Fruit fly (Drosophila melanogaster) whole organism, adult: Measurements from ENCODE around the gene comm3.

Experiments used
- CG11617 ChIP-seq: fragments of 200-800 bp; sonication (Bioruptor generic); optimal IDR thresholded peaks from 2 replicates; lab custom pipeline; 2017; ENCODE audit warnings: mild to moderate bottlenecking, missing biosample characterization, missing genetic modification reagents, missing genetic modification characterization
- CG1620 ChIP-seq: fragments of 200-800 bp; sonication (Bioruptor generic); optimal IDR thresholded peaks from 2 replicates; lab custom pipeline; 2016; ENCODE audit warnings: missing biosample characterization, missing genetic modification characterization
- CG33017 ChIP-seq: fragments of 200-800 bp; sonication (Bioruptor generic); optimal IDR thresholded peaks from 2 replicates; lab custom pipeline; 2018; ENCODE audit warnings: missing biosample characterization, mild to moderate bottlenecking, missing genetic modification characterization, moderate library complexity
- CG5204 ChIP-seq: fragments of 200-800 bp; sonication (Bioruptor generic); optimal IDR thresholded peaks from 2 replicates; lab custom pipeline; 2016; ENCODE audit warnings: missing biosample characterization, missing genetic modification characterization
- CG7101 ChIP-seq: fragments of 200-800 bp; sonication (Bioruptor generic); optimal IDR thresholded peaks from 2 replicates; lab custom pipeline; 2018; ENCODE audit warnings: missing biosample characterization, mild to moderate bottlenecking, missing genetic modification characterization, moderate library complexity
- Clk ChIP-seq: fragments of 200-800 bp; sonication (Bioruptor generic); optimal IDR thresholded peaks from 2 replicates; lab custom pipeline; 2017; ENCODE audit warnings: missing biosample characterization, missing genetic modification characterization
- Hr96 ChIP-seq: fragments of 200-800 bp; sonication (Bioruptor generic); optimal IDR thresholded peaks from 2 replicates; lab custom pipeline; 2016; ENCODE audit warnings: missing biosample characterization, missing genetic modification characterization
- bab1 ChIP-seq: fragments of 200-800 bp; sonication (Bioruptor generic); optimal IDR thresholded peaks from 3 replicates; lab custom pipeline; 2019; ENCODE audit warnings: missing biosample characterization, mild to moderate bottlenecking, missing genetic modification characterization, moderate library complexity
- cic ChIP-seq: fragments of 200-800 bp; sonication (Bioruptor generic); optimal IDR thresholded peaks from 2 replicates; lab custom pipeline; 2017; ENCODE audit warnings: missing biosample characterization, mild to moderate bottlenecking, missing genetic modification characterization, moderate library complexity
- kay ChIP-seq: fragments of 200-800 bp; sonication (Bioruptor generic); peaks from one replicate; lab custom pipeline; 2016; ENCODE audit warnings: missing biosample characterization, missing genetic modification characterization, borderline replicate concordance
- ovo ChIP-seq: fragments of 200-800 bp; sonication (Bioruptor generic); optimal IDR thresholded peaks from 2 replicates; lab custom pipeline; 2016; ENCODE audit warnings: missing biosample characterization, missing genetic modification characterization
- pad ChIP-seq: fragments of 200-800 bp; sonication (Bioruptor generic); optimal IDR thresholded peaks from 3 replicates; lab custom pipeline; 2017; ENCODE audit warnings: missing biosample characterization, missing genetic modification characterization, mild to moderate bottlenecking, moderate library complexity, missing genetic modification reagents
- tj ChIP-seq: fragments of 200-800 bp; sonication (Bioruptor generic); optimal IDR thresholded peaks from 3 replicates; lab custom pipeline; 2017; ENCODE audit warnings: missing biosample characterization, mild to moderate bottlenecking, missing genetic modification characterization, moderate library complexity

dm6 chr3L:15632653-15633052, 14.9 kb downstream of the comm3 start:
- TF ChIP-seq tj (no peak), cic (no peak), bab1 (GFP tag; lab: Kevin White, UChicago) (no peak), CG11617 (no peak), kay (GFP tag; lab: Kevin White, UChicago) (peak; percentile 23), Hr96 (no peak), CG5204 (GFP tag; lab: Kevin White, UChicago) (no peak), ovo (GFP tag; lab: Kevin White, UChicago) (no peak), CG33017 (tag; lab: Kevin White, UChicago) (no peak), pad (GFP tag; lab: Kevin White, UChicago) (no peak), CG7101 (tag; lab: Kevin White, UChicago) (peak; percentile 5), Clk (GFP tag; lab: Kevin White, UChicago) (no peak), CG1620 (GFP tag; lab: Kevin White, UChicago) (no peak)
